Fruit fly (Drosophila melanogaster) whole organism, pupa: Measurements from ENCODE around the gene Snx3.

Experiments used
- CG10348 ChIP-seq: fragments of 200-800 bp; sonication (Bioruptor generic); IDR thresholded peaks from 2 replicates; pipeline ENCODE4 v1.3.6; 2022; ENCODE audit warnings: missing biosample characterization, missing genetic modification characterization
- CG12605 ChIP-seq: fragments of 200-800 bp; sonication (Bioruptor generic); IDR thresholded peaks from 2 replicates; pipeline ENCODE4 v1.3.6; 2022; ENCODE audit warnings: missing biosample characterization, missing genetic modification characterization
- CG13204 ChIP-seq: fragments of 200-800 bp; sonication (Bioruptor generic); optimal IDR thresholded peaks from 2 replicates; lab custom pipeline; 2018; ENCODE audit warnings: missing biosample characterization, mild to moderate bottlenecking, missing genetic modification characterization, moderate library complexity
- CG14655 ChIP-seq: fragments of 200-800 bp; sonication (Bioruptor generic); optimal IDR thresholded peaks from 3 replicates; lab custom pipeline; 2017; ENCODE audit warnings: mild to moderate bottlenecking, missing biosample characterization, missing genetic modification reagents, missing genetic modification characterization
- CG4496 ChIP-seq: fragments of 200-800 bp; sonication (Bioruptor generic); IDR thresholded peaks from 3 replicates; pipeline ENCODE4 v1.3.6; 2022; ENCODE audit warnings: missing biosample characterization, missing genetic modification characterization
- CG9948 ChIP-seq: fragments of 200-800 bp; sonication (Bioruptor generic); optimal IDR thresholded peaks from 2 replicates; lab custom pipeline; 2018; ENCODE audit warnings: missing biosample characterization, mild to moderate bottlenecking, missing genetic modification characterization, moderate library complexity
- D1 ChIP-seq: fragments of 200-800 bp; sonication (Bioruptor generic); optimal IDR thresholded peaks from 2 replicates; lab custom pipeline; 2018; ENCODE audit warnings: missing biosample characterization, mild to moderate bottlenecking, missing genetic modification characterization, moderate library complexity
- Ets98B ChIP-seq: fragments of 200-800 bp; sonication (Bioruptor generic); IDR thresholded peaks from 2 replicates; pipeline ENCODE4 v1.3.6; 2022; ENCODE audit warnings: missing biosample characterization, missing genetic modification characterization
- fd96Ca ChIP-seq: fragments of 200-800 bp; sonication (Bioruptor generic); IDR thresholded peaks from 3 replicates; pipeline ENCODE4 v1.3.6; 2022; ENCODE audit warnings: missing biosample characterization, missing genetic modification characterization
- gl ChIP-seq: fragments of 200-800 bp; sonication (Bioruptor generic); optimal IDR thresholded peaks from 2 replicates; lab custom pipeline; 2018; ENCODE audit warnings: missing biosample characterization, mild to moderate bottlenecking, missing genetic modification characterization

dm6 chr3R:12652736-12653135, 24.9 kb downstream of the Snx3 start:
- TF ChIP-seq D1 (tag; lab: Kevin White, UChicago) (no peak), CG12605 (GFP tag; lab: Robert Waterston, UW) (no peak), CG4496 (GFP tag; lab: Robert Waterston, UW) (no peak), gl (tag; lab: Kevin White, UChicago) (no peak), CG14655 (no peak), Ets98B (GFP tag; lab: Robert Waterston, UW) (no peak), CG13204 (no peak), CG10348 (no peak), fd96Ca (GFP tag; lab: Robert Waterston, UW) (no peak), CG9948 (tag; lab: Kevin White, UChicago) (no peak)
